Worm (Caenorhabditis elegans) whole organism, early embryonic: ENCODE data around the gene srw-24.
"Not testable (repeated sequence)": the region's sequence is repeated elsewhere in the genome, so short reads cannot be mapped to it uniquely, and the experiment has no call there.

Source experiments
- B0310.2 ChIP-seq: sonication (generic microtip); optimal IDR thresholded peaks from 2 replicates; lab custom pipeline; 2016; ENCODE audit warnings: mild to moderate bottlenecking, missing genetic modification characterization, missing compliant biosample characterization
- F13C5.2 ChIP-seq: sonication (generic microtip); optimal IDR thresholded peaks from 2 replicates; lab custom pipeline; 2017; ENCODE audit warnings: mild to moderate bottlenecking, missing genetic modification characterization, inconsistent platforms, missing compliant biosample characterization
- aly-1 ChIP-seq: sonication (generic microtip); optimal IDR thresholded peaks from 2 replicates; lab custom pipeline; 2016; ENCODE audit warnings: missing genetic modification characterization, missing compliant biosample characterization
- ama-1 ChIP-seq: fragments of 150-350 bp; optimal IDR thresholded peaks from 2 replicates; lab custom pipeline; 2014
- ceh-13 ChIP-seq: fragments of 200-800 bp; sonication (Bioruptor generic); optimal IDR thresholded peaks from 2 replicates; lab custom pipeline; 2018; ENCODE audit warnings: mild to moderate bottlenecking, missing genetic modification characterization, missing compliant biosample characterization
- ceh-36 ChIP-seq: sonication (generic microtip); optimal IDR thresholded peaks from 2 replicates; lab custom pipeline; 2016; ENCODE audit warnings: missing genetic modification characterization, inconsistent platforms, missing compliant biosample characterization
- ets-7 ChIP-seq: sonication (generic microtip); optimal IDR thresholded peaks from 2 replicates; lab custom pipeline; 2016; ENCODE audit warnings: missing genotype, missing genetic modification characterization, missing compliant biosample characterization
- flt-1 ChIP-seq: fragments of 200-800 bp; sonication (Bioruptor generic); IDR thresholded peaks from 2 replicates; pipeline ENCODE4 v1.3.6; 2022; ENCODE audit warnings: missing genetic modification characterization, missing compliant biosample characterization
- hmbx-1 ChIP-seq: sonication (generic microtip); optimal IDR thresholded peaks from 2 replicates; lab custom pipeline; 2016; ENCODE audit warnings: mild to moderate bottlenecking, missing genetic modification characterization, missing compliant biosample characterization
- hmg-4 ChIP-seq: fragments of 200-800 bp; sonication (Bioruptor generic); optimal IDR thresholded peaks from 2 replicates; lab custom pipeline; 2018; ENCODE audit warnings: mild to moderate bottlenecking, missing genetic modification characterization, missing compliant biosample characterization
- hnd-1 ChIP-seq: sonication (generic microtip); optimal IDR thresholded peaks from 2 replicates; lab custom pipeline; 2016; ENCODE audit warnings: missing genetic modification characterization, missing compliant biosample characterization
- pes-1 ChIP-seq: fragments of 200-800 bp; sonication (Bioruptor generic); IDR thresholded peaks from 2 replicates; pipeline ENCODE4 v1.3.6; 2022; ENCODE audit warnings: missing genetic modification reagents, missing genetic modification characterization, missing compliant biosample characterization
- scrt-1 ChIP-seq: fragments of 200-800 bp; sonication (Bioruptor generic); IDR thresholded peaks from 2 replicates; pipeline ENCODE4 v1.3.6; 2022; ENCODE audit warnings: missing genetic modification characterization, missing compliant biosample characterization
- sea-1 ChIP-seq: fragments of 200-800 bp; sonication (Bioruptor generic); conservative IDR thresholded peaks from 2 replicates; pipeline ENCODE4 v1.3.6; 2022; ENCODE audit warnings: missing genetic modification characterization, missing compliant biosample characterization
- tbx-11 ChIP-seq: fragments of 200-800 bp; sonication (Bioruptor generic); IDR thresholded peaks from 2 replicates; pipeline ENCODE4 v1.3.6; 2022; ENCODE audit warnings: missing genetic modification characterization, missing compliant biosample characterization
- tbx-37 ChIP-seq: fragments of 200-800 bp; sonication (Bioruptor generic); conservative IDR thresholded peaks from 2 replicates; pipeline ENCODE4 v1.3.6; 2022; ENCODE audit warnings: missing genetic modification reagents, missing genetic modification characterization, missing compliant biosample characterization
- tra-4 ChIP-seq: sonication (generic microtip); optimal IDR thresholded peaks from 2 replicates; lab custom pipeline; 2017; ENCODE audit warnings: missing genetic modification characterization, missing compliant biosample characterization

Gene srw-24

DNA sequence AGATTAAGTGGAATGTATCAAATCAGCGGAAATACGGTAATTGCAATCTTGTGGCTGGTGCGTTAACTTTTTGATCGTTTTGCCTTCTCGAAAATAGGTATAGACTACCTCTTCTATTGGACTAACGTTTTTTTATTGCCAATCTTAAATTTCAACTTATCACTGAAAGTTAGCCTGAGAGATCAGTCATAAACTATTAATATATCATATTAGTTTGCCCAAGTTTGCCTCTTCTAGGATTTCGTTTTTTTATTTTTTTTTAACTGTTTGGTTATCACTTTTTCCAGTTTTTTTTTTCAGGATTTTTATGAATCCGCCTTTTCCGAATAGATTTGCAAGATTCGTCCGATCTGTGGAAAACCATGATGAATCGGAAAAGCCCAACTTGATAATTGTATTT is 20.7 kb downstream of the srw-24 start, which contains the start of gene kin-30:
TSS of gene kin-30 (plus strand) at position 301 of the 400 bp plus-strand sequence.
- TF ChIP-seq ceh-36 (tag; lab: Kevin White, UChicago) (no peak), tbx-11 (GFP tag; lab: Robert Waterston, UW) (no peak), flt-1 (GFP tag; lab: Robert Waterston, UW) (no peak), ama-1 (lab: Kevin White, UChicago) (no peak), hmbx-1 (no peak), pes-1 (no peak), tra-4 (tag; lab: Kevin White, UChicago) (no peak), hnd-1 (tag; lab: Kevin White, UChicago) (no peak), aly-1 (no peak), tbx-37 (GFP tag; lab: Robert Waterston, UW) (no peak)

DNA sequence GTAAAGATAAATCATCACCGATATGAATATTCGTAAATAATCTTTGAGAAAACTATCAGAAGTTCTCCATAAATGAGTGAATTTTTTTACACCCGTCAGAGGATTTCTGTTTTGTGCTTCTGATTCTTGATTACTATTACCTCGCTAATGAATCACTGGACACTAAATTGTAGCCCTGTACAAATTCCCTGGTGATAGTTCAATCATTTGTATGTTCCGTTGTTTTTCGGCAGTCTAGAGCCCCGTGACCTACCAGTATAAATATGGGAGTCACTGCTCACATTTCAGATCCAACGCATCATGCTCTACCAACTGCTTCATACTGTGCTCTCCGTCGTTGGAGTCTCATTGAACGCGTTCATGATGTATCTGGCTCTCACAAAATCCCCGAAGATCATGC is 26.5 kb downstream of the srw-24 start, which contains the start of gene srd-28:
TSS of gene srd-28 (plus strand) at position 301 of the 400 bp plus-strand sequence.
- not testable (repeated sequence) for TF ChIP-seq ama-1 (lab: Kevin White, UChicago); tbx-11 (GFP tag; lab: Robert Waterston, UW); B0310.2 (tag; lab: Kevin White, UChicago)

DNA sequence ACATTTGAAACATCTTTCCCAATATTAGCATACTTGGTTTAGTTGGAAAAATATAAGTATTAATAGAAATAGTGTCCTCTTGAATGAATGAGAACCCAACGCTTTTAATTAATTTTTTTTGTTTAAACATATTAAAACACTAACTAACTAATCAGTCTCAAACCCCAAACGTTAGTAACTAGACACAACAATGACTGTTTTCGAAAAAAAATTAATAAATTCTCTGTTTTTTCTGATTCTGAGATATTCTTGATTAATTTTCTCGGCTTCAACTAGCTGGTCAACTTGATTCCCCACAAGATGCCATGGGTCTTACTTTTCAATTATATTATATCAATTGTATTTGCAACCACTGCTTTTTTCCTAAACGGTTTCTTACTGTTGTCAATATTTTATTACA is 28.3 kb downstream of the srw-24 start, which contains the start of gene srbc-76:
TSS of gene srbc-76 (plus strand) at position 301 of the 400 bp plus-strand sequence.
- no peak for TF ChIP-seq B0310.2 (tag; lab: Kevin White, UChicago)
- no peak for TF ChIP-seq F13C5.2 (tag; lab: Kevin White, UChicago)
- no peak for TF ChIP-seq ets-7 (tag; lab: Kevin White, UChicago)
- TF ChIP-seq tbx-37 (GFP tag; lab: Robert Waterston, UW): no peak
- TF ChIP-seq ceh-13 (GFP tag; lab: Kevin White, UChicago): no peak
- no peak for TF ChIP-seq ama-1 (lab: Kevin White, UChicago)
- TF ChIP-seq aly-1: no peak
- no peak for TF ChIP-seq hmg-4 (GFP tag; lab: Kevin White, UChicago)
- TF ChIP-seq hnd-1 (tag; lab: Kevin White, UChicago): no peak
- TF ChIP-seq pes-1: no peak
- TF ChIP-seq sea-1: no peak
- no peak for TF ChIP-seq flt-1 (GFP tag; lab: Robert Waterston, UW)
- TF ChIP-seq ceh-36 (tag; lab: Kevin White, UChicago): no peak
- TF ChIP-seq scrt-1: no peak
- no peak for TF ChIP-seq tra-4 (tag; lab: Kevin White, UChicago)
- TF ChIP-seq hmbx-1: no peak
- no peak for TF ChIP-seq tbx-11 (GFP tag; lab: Robert Waterston, UW)

DNA sequence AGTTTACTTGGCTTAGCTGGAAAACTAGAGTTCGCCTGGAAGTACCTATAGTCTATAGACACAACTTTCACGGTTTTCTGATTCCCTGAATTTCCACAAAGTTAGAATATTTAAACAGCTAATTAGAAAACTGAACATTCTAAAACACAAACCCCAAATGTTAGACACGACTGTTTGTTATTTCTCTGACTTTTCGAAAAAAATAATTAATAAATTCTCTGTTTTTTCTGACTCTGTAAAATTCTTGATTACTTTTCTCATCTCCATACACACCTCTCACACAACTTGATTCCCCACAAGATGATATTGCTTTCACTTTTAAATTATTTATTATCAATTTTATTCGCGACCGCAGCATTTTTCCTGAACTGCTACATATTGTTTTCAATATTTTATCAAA is 29.8 kb downstream of the srw-24 start, which contains the start of gene srbc-75:
TSS of gene srbc-75 (plus strand) at position 301 of the 400 bp plus-strand sequence.
- TF ChIP-seq tbx-11 (GFP tag; lab: Robert Waterston, UW): no peak
- no peak for TF ChIP-seq pes-1
- no peak for TF ChIP-seq aly-1
- no peak for TF ChIP-seq ama-1 (lab: Kevin White, UChicago)
- TF ChIP-seq B0310.2 (tag; lab: Kevin White, UChicago): no peak
- no peak for TF ChIP-seq flt-1 (GFP tag; lab: Robert Waterston, UW)
- TF ChIP-seq scrt-1: no peak
- TF ChIP-seq sea-1: no peak
- TF ChIP-seq ceh-13 (GFP tag; lab: Kevin White, UChicago): no peak
- no peak for TF ChIP-seq F13C5.2 (tag; lab: Kevin White, UChicago)
- no peak for TF ChIP-seq hmg-4 (GFP tag; lab: Kevin White, UChicago)

DNA sequence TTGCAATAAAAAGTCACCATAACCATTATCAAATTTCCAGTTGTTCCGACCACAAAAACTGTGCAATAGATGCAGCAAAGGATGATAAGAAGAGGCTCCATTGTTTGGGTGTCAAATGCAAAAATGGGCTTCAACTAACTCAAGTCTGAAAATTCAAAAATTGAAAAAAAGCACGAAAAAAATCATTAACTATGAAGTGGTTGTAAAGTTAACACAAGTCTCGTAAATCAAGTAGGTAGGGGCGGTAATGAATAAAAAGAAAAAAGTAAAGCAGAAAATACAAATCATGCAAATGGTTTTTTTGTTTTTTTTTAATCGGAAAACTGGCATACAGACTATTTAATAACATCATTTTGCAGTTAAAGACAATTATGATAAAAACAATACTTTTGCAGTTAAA is 32.9 kb downstream of the srw-24 start, which contains the start of gene srsx-39:
TSS of gene srsx-39 (minus strand) at position 101 of the 400 bp plus-strand sequence.
- not testable (repeated sequence) for TF ChIP-seq sea-1; hmg-4 (GFP tag; lab: Kevin White, UChicago); B0310.2 (tag; lab: Kevin White, UChicago)

DNA sequence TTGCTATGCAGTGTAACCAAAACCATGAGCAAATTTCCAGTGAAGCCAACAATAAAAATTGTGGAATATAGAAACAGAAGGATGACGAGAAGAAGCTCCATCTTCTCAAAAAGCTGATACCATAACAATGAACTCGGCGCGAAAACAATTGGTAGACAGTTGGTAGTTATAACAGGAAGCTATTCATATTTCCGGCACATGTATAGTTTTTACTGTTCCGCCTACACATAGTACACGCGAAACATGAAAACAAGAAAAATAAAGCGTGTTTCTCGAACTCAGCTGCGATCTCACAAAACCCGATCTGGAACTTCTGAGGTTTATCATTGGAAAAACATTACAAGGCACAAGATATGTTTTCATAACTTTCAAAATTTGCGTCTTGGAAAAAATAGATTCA is 35.3 kb downstream of the srw-24 start, which contains the start of gene srsx-37:
TSS of gene srsx-37 (minus strand) at position 101 of the 400 bp plus-strand sequence.
- no peak for TF ChIP-seq tbx-11 (GFP tag; lab: Robert Waterston, UW)
- no peak for TF ChIP-seq sea-1
- no peak for TF ChIP-seq hnd-1 (tag; lab: Kevin White, UChicago)
- no peak for TF ChIP-seq F13C5.2 (tag; lab: Kevin White, UChicago)
- no peak for TF ChIP-seq flt-1 (GFP tag; lab: Robert Waterston, UW)
- TF ChIP-seq ceh-13 (GFP tag; lab: Kevin White, UChicago): no peak
- TF ChIP-seq pes-1: no peak
- no peak for TF ChIP-seq scrt-1
- no peak for TF ChIP-seq tbx-37 (GFP tag; lab: Robert Waterston, UW)
- TF ChIP-seq ceh-36 (tag; lab: Kevin White, UChicago): no peak
- no peak for TF ChIP-seq ets-7 (tag; lab: Kevin White, UChicago)
- TF ChIP-seq aly-1: no peak
- TF ChIP-seq hmbx-1: no peak
- no peak for TF ChIP-seq ama-1 (lab: Kevin White, UChicago)
- TF ChIP-seq tra-4 (tag; lab: Kevin White, UChicago): no peak
- TF ChIP-seq B0310.2 (tag; lab: Kevin White, UChicago): no peak
- TF ChIP-seq hmg-4 (GFP tag; lab: Kevin White, UChicago): no peak

DNA sequence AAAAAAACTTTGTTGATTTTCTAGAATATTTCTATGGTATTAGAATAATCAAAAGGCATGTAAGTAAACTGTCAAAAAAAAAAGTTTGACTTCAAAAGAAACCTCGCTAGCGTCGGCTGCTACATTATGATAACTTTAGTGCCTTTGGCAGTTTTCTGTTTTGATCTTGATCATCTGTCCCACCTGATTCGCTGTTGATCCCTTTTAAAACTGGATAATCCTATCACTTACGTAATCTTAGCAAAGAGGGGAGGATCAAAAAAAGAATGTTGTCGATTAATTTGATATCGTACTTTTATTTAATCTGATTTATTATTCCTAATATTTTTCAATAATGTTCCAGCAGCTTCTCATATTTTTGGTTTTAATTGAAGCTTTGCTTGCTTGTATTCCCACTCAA is 36.1 kb downstream of the srw-24 start, which contains the start of gene M01B2.8:
TSS of gene M01B2.8 (plus strand) at position 301 of the 400 bp plus-strand sequence.
- no peak for TF ChIP-seq hmbx-1

DNA sequence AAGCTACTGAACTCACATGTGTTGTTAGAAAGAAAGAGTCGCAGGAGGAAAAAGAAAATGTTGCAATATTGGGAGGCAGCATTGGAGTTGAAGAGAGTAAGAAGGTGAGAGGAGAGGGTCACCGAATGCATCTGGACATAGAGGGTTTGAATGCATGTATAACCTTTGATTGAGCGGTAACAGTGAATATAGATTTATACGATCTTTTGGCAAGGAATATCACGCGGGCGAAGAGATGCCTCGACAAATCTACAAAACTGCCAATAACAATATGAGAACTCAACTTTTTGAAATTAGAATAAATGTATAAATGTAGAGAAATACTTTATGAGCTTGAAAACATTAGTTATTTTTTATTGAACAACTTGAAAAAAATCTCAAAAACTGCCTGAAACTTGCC is 38.6 kb downstream of the srw-24 start, which contains the start of gene M01B2.10:
TSS of gene M01B2.10 (minus strand) at position 101 of the 400 bp plus-strand sequence.
- TF ChIP-seq tra-4 (tag; lab: Kevin White, UChicago); flt-1 (GFP tag; lab: Robert Waterston, UW); hnd-1 (tag; lab: Kevin White, UChicago): not testable (repeated sequence)
